Worm (Caenorhabditis elegans) whole organism, mixed stage, embryonic: ENCODE data around the gene B0564.2.

Experiments
- blmp-1 ChIP-seq: fragments of 150-350 bp; optimal IDR thresholded peaks from 2 replicates; lab custom pipeline; 2014; ENCODE audit warnings: missing biosample characterization, missing genetic modification characterization
- ces-1 ChIP-seq: fragments of 150-350 bp; optimal IDR thresholded peaks from 2 replicates; lab custom pipeline; 2014; ENCODE audit warnings: missing biosample characterization, missing genetic modification reagents, missing genetic modification characterization
- drap-1 ChIP-seq: fragments of 200-800 bp; sonication (Bioruptor generic); optimal IDR thresholded peaks from 3 replicates; lab custom pipeline; 2018; ENCODE audit warnings: mild to moderate bottlenecking, missing genetic modification characterization, missing compliant biosample characterization
- elt-3 ChIP-seq: fragments of 150-350 bp; optimal IDR thresholded peaks from 2 replicates; lab custom pipeline; 2014; ENCODE audit warnings: missing biosample characterization, missing genetic modification characterization
- flh-1 ChIP-seq: fragments of 200-800 bp; sonication (Bioruptor generic); optimal IDR thresholded peaks from 2 replicates; lab custom pipeline; 2018; ENCODE audit warnings: mild to moderate bottlenecking, missing genetic modification characterization, moderate library complexity, missing compliant biosample characterization
- mab-5 ChIP-seq: fragments of 150-350 bp; optimal IDR thresholded peaks from 2 replicates; lab custom pipeline; 2014; ENCODE audit warnings: missing biosample characterization, missing genetic modification characterization
- nhr-237 ChIP-seq: fragments of 150-350 bp; optimal IDR thresholded peaks from 2 replicates; lab custom pipeline; 2014; ENCODE audit warnings: missing biosample characterization, missing genetic modification characterization
- nhr-76 ChIP-seq: sonication (generic microtip); optimal IDR thresholded peaks from 2 replicates; lab custom pipeline; 2017; ENCODE audit warnings: missing biosample characterization, missing genetic modification characterization
- snpc-4 ChIP-seq: fragments of 150-350 bp; optimal IDR thresholded peaks from 2 replicates; lab custom pipeline; 2014; ENCODE audit warnings: missing biosample characterization, missing genetic modification characterization
- unc-39 ChIP-seq: fragments of 150-350 bp; optimal IDR thresholded peaks from 2 replicates; lab custom pipeline; 2014; ENCODE audit warnings: missing biosample characterization, missing genetic modification characterization
- unc-62 ChIP-seq: fragments of 150-350 bp; optimal IDR thresholded peaks from 2 replicates; lab custom pipeline; 2014; ENCODE audit warnings: missing biosample characterization, missing genetic modification reagents, missing genetic modification characterization
- ztf-11 ChIP-seq: fragments of 150-350 bp; optimal IDR thresholded peaks from 2 replicates; lab custom pipeline; 2014; ENCODE audit warnings: missing biosample characterization, missing genetic modification characterization

DNA sequence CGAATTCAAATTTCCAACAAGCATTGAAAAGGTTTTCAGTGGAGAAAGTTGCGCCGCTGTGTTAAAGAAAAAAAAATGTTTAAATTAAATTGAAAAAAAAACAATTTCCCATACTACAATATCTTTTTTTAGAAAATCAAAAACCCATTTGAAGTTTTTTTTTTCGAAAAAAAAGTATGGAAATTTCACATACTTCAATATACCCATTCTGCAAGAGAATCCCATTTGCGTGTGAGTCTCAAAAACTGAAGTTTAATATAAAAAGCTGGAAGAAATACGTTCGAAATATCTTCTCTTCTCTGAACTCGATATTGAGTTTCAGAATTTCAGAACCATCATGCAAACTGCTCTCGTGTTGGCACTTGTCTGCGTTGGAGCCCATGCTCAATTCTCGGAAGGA lies 37.3 kb upstream of the B0564.2 start, which contains the start of gene scl-7:
- TF ChIP-seq nhr-237 (tag; lab: Kevin White, UChicago), result no peak
- no peak for TF ChIP-seq elt-3 (tag; lab: Kevin White, UChicago)
- TF ChIP-seq nhr-76, result no peak
- TF ChIP-seq unc-39, result no peak
- no peak for TF ChIP-seq snpc-4 (tag; lab: Kevin White, UChicago)
- TF ChIP-seq blmp-1 (tag; lab: Kevin White, UChicago), result no peak
- no peak for TF ChIP-seq mab-5 (tag; lab: Kevin White, UChicago)
- no peak for TF ChIP-seq unc-62 (GFP tag; lab: Kevin White, UChicago)
- TF ChIP-seq ces-1 (GFP tag; lab: Kevin White, UChicago), result no peak
- no peak for TF ChIP-seq ztf-11 (tag; lab: Kevin White, UChicago)
- TF ChIP-seq flh-1 (GFP tag; lab: Kevin White, UChicago), result no peak
- no peak for TF ChIP-seq drap-1 (GFP tag; lab: Kevin White, UChicago)
